Worm (Caenorhabditis elegans): ENCODE results near the gene clec-124.
"Not testable (repeated sequence)": the region's sequence is repeated elsewhere in the genome, so short reads cannot be mapped to it uniquely, and the experiment has no call there.

Gene clec-124

ce11 chrII:3287073-3287472, 37.6 kb downstream of the clec-124 start, which contains the start of gene sri-63:
Gene sri-63 (plus strand): TSS chrII:3287373.
- TF ChIP-seq sptf-1 (tag; optimal IDR thresholded peaks at IDR 0.05) (no peak), tbx-8 (GFP tag; optimal IDR thresholded peaks at IDR 0.05) (no peak), pha-4 (tag; optimal IDR thresholded peaks at IDR 0.05) (no peak), bed-3 (GFP tag; optimal IDR thresholded peaks at IDR 0.05) (no peak), mls-2 (tag; optimal IDR thresholded peaks at IDR 0.05) (no peak), lsy-2 (tag; optimal IDR thresholded peaks at IDR 0.05) (no peak), unc-39 (tag; optimal IDR thresholded peaks at IDR 0.05) (no peak), mep-1 (tag; optimal IDR thresholded peaks at IDR 0.05) (no peak), unc-62 (GFP tag; optimal IDR thresholded peaks at IDR 0.05) (no peak), lin-32 (GFP tag; optimal IDR thresholded peaks at IDR 0.05) (no peak), nhr-12 (tag; optimal IDR thresholded peaks at IDR 0.05) (no peak), ceh-83 (GFP tag; optimal IDR thresholded peaks at IDR 0.05) (no peak), cnd-1 (tag; optimal IDR thresholded peaks at IDR 0.05) (no peak), mab-5 (tag; optimal IDR thresholded peaks at IDR 0.05) (no peak), ces-1 (GFP tag; optimal IDR thresholded peaks at IDR 0.05) (no peak), sem-2 (GFP tag; optimal IDR thresholded peaks at IDR 0.05) (no peak), drap-1 (GFP tag; optimal IDR thresholded peaks at IDR 0.05) (no peak)

ce11 chrII:3290544-3290943, 41.0 kb downstream of the clec-124 start, which contains the start of gene F39E9.14:
Gene F39E9.14 (minus strand): TSS chrII:3290644.
- not testable (repeated sequence) for TF ChIP-seq flh-1 (GFP tag; optimal IDR thresholded peaks at IDR 0.05); snpc-4 (tag; optimal IDR thresholded peaks at IDR 0.05); unc-120 (tag; optimal IDR thresholded peaks at IDR 0.05; ENCODE audit: poor library complexity, severe bottlenecking)

- TF ChIP-seq flh-1 (GFP tag; optimal IDR thresholded peaks at IDR 0.05) = no peak
- no peak for TF ChIP-seq snpc-4 (tag; optimal IDR thresholded peaks at IDR 0.05)
- no peak for TF ChIP-seq nhr-237 (tag; optimal IDR thresholded peaks at IDR 0.05)
- TF ChIP-seq elt-3 (tag; optimal IDR thresholded peaks at IDR 0.05) = no peak
- TF ChIP-seq ces-1 (GFP tag; optimal IDR thresholded peaks at IDR 0.05) = no peak
- no peak for TF ChIP-seq unc-39 (tag; optimal IDR thresholded peaks at IDR 0.05)
- TF ChIP-seq lsy-2 (tag; optimal IDR thresholded peaks at IDR 0.05) = no peak
Observed at ce11 chrII:3295193-3295592, 45.7 kb downstream of the clec-124 start, which contains the start of gene btb-17. Gene btb-17 (plus strand): TSS chrII:3295405.

DNA sequence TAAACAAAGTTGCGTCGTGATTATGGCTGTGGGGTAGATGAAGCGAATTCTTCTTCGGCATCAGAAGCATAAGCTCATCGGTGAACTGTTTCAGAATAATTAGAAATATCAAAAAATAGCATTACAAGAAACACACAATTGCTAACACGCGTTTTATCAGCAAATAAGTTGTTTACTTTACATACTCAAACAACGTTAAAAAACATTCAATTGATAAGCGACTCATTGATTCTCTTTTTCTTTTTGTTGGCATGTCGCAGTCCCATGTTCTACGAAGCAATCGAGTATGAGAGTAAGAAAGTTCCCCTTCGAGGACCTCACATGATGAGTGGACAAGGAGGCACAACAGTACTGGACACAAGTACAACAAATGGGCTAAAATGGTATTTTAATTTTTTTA, 47.1 kb downstream of the clec-124 start, which contains the start of gene btb-16:
Gene btb-16 (plus strand): TSS at position 240 of the 400 bp plus-strand sequence.
- TF ChIP-seq hlh-1 (tag; optimal IDR thresholded peaks at IDR 0.05) (no peak), nhr-2 (tag; optimal IDR thresholded peaks at IDR 0.05) (no peak), elt-1 (tag; optimal IDR thresholded peaks at IDR 0.05; ENCODE audit: borderline replicate concordance, insufficient read depth) (no peak), ceh-43 (GFP tag; optimal IDR thresholded peaks at IDR 0.05) (no peak), elt-3 (tag; optimal IDR thresholded peaks at IDR 0.05) (no peak), pha-4 (tag; optimal IDR thresholded peaks at IDR 0.05) (no peak), nhr-12 (tag; optimal IDR thresholded peaks at IDR 0.05) (no peak), lin-32 (GFP tag; optimal IDR thresholded peaks at IDR 0.05) (no peak), unc-120 (tag; optimal IDR thresholded peaks at IDR 0.05; ENCODE audit: poor library complexity, severe bottlenecking) (no peak), mls-2 (tag; optimal IDR thresholded peaks at IDR 0.05) (no peak), M03D4.4 (tag; optimal IDR thresholded peaks at IDR 0.05) (no peak), ces-1 (GFP tag; optimal IDR thresholded peaks at IDR 0.05) (no peak), blmp-1 (tag; optimal IDR thresholded peaks at IDR 0.05) (no peak), unc-62 (GFP tag; optimal IDR thresholded peaks at IDR 0.05) (no peak), ztf-11 (tag; optimal IDR thresholded peaks at IDR 0.05) (no peak), zip-8 (tag; optimal IDR thresholded peaks at IDR 0.05) (no peak), snpc-4 (tag; optimal IDR thresholded peaks at IDR 0.05) (no peak), flh-1 (GFP tag; optimal IDR thresholded peaks at IDR 0.05) (no peak), sem-2 (GFP tag; optimal IDR thresholded peaks at IDR 0.05) (no peak), unc-39 (tag; optimal IDR thresholded peaks at IDR 0.05) (no peak)

ce11 chrII:3297914-3298313, 48.4 kb downstream of the clec-124 start, which contains the start of gene btb-18:
Gene btb-18 (plus strand): TSS chrII:3298214.
- TF ChIP-seq ces-1 (GFP tag; optimal IDR thresholded peaks at IDR 0.05) = no peak
- TF ChIP-seq ceh-83 (GFP tag; optimal IDR thresholded peaks at IDR 0.05) = no peak
- no peak for TF ChIP-seq nhr-28 (tag; optimal IDR thresholded peaks at IDR 0.05)
- TF ChIP-seq bed-3 (GFP tag; optimal IDR thresholded peaks at IDR 0.05) = no peak
- TF ChIP-seq cnd-1 (tag; optimal IDR thresholded peaks at IDR 0.05) = no peak
- no peak for TF ChIP-seq flh-1 (GFP tag; optimal IDR thresholded peaks at IDR 0.05)

Data from whole organism, mixed stage, embryonic.